Fruit fly (Drosophila melanogaster) whole organism: ENCODE data around the gene CG42634.

Experiments used
- CG8478 ChIP-seq: fragments of >200 bp; optimal IDR thresholded peaks from 2 replicates; lab custom pipeline; 2018; ENCODE audit warnings: inconsistent platforms
- Dll ChIP-seq: fragments of >200 bp; optimal IDR thresholded peaks from 2 replicates; lab custom pipeline; 2017
- EcR ChIP-seq, 2 experiments: fragments of >200 bp; optimal IDR thresholded peaks; 2 replicates each; lab custom pipeline; 2017; ENCODE audit warnings: missing biosample characterization in 2 of 2, missing genetic modification characterization in 2 of 2, missing genetic modification reagents in 2 of 2
- pan ChIP-seq: fragments of >200 bp; optimal IDR thresholded peaks from 2 replicates; lab custom pipeline; 2017
- psq ChIP-seq: fragments of >200 bp; optimal IDR thresholded peaks from 2 replicates; lab custom pipeline; 2017
- usp ChIP-seq: fragments of >200 bp; optimal IDR thresholded peaks from 2 replicates; lab custom pipeline; 2017; ENCODE audit warnings: missing biosample characterization, missing genetic modification characterization, mixed read lengths

CG42634 gene

dm6 chr2L:18003028-18003836, 4.5 kb upstream of the CG42634 start:
- TF ChIP-seq CG8478 (lab: Kevin White, UChicago) (no peak), usp (GFP tag; lab: Kevin White, UChicago) (no peak), pan (lab: Kevin White, UChicago) (no peak), EcR (GFP tag; optimal IDR thresholded peaks at IDR 0.05; lab: Kevin White, UChicago) (peak in 1 of 2 experiments; percentile 43)

dm6 chr2L:18005481-18005880, 2.3 kb upstream of the CG42634 start:
- TF ChIP-seq pan (lab: Kevin White, UChicago) (no peak), Dll (lab: Kevin White, UChicago) (no peak), usp (GFP tag; lab: Kevin White, UChicago) (no peak), psq (lab: Kevin White, UChicago) (no peak), EcR (GFP tag; optimal IDR thresholded peaks at IDR 0.05; lab: Kevin White, UChicago) (no peak), CG8478 (lab: Kevin White, UChicago) (no peak)

- TF ChIP-seq EcR (GFP tag; optimal IDR thresholded peaks at IDR 0.05; lab: Kevin White, UChicago) (no peak), psq (lab: Kevin White, UChicago) (no peak), Dll (lab: Kevin White, UChicago) (no peak), usp (GFP tag; lab: Kevin White, UChicago) (no peak), pan (lab: Kevin White, UChicago) (no peak), CG8478 (lab: Kevin White, UChicago) (no peak)
Observed at dm6 chr2L:18006327-18006726, 1.4 kb upstream of the CG42634 start, which contains the start of gene CG5693. Gene CG5693 (plus strand): TSS chr2L:18006627.

dm6 chr2L:18007060-18007459, 675 bp upstream of the CG42634 start, which contains the start of gene CG42659:
Gene CG42659 (plus strand): TSS chr2L:18007360.
- no peak for TF ChIP-seq CG8478 (lab: Kevin White, UChicago)
- no peak for TF ChIP-seq Dll (lab: Kevin White, UChicago)
- TF ChIP-seq psq (lab: Kevin White, UChicago): no peak
- no peak for TF ChIP-seq pan (lab: Kevin White, UChicago)
- TF ChIP-seq EcR (GFP tag; optimal IDR thresholded peaks at IDR 0.05; lab: Kevin White, UChicago): no peak
- TF ChIP-seq usp (GFP tag; lab: Kevin White, UChicago): no peak

dm6 chr2L:18008653-18009052, 918 bp downstream of the CG42634 start, which contains the start of gene CG31740:
Gene CG31740 (plus strand): TSS chr2L:18008953.
- TF ChIP-seq Dll (lab: Kevin White, UChicago) (no peak), EcR (GFP tag; optimal IDR thresholded peaks at IDR 0.05; lab: Kevin White, UChicago) (no peak), usp (GFP tag; lab: Kevin White, UChicago) (no peak), psq (lab: Kevin White, UChicago) (no peak), pan (lab: Kevin White, UChicago) (no peak), CG8478 (lab: Kevin White, UChicago) (no peak)

dm6 chr2L:18009672-18010071, 1.9 kb downstream of the CG42634 start:
- TF ChIP-seq psq (lab: Kevin White, UChicago) (no peak), EcR (GFP tag; optimal IDR thresholded peaks at IDR 0.05; lab: Kevin White, UChicago) (no peak), CG8478 (lab: Kevin White, UChicago) (no peak), Dll (lab: Kevin White, UChicago) (no peak), pan (lab: Kevin White, UChicago) (no peak), usp (GFP tag; lab: Kevin White, UChicago) (no peak)

dm6 chr2L:18011375-18011774, 3.6 kb downstream of the CG42634 start, which contains the start of gene elfless:
Gene elfless (minus strand): TSS chr2L:18011475.
- no peak for TF ChIP-seq Dll (lab: Kevin White, UChicago)
- no peak for TF ChIP-seq CG8478 (lab: Kevin White, UChicago)
- TF ChIP-seq EcR (GFP tag; optimal IDR thresholded peaks at IDR 0.05; lab: Kevin White, UChicago): no peak
- TF ChIP-seq psq (lab: Kevin White, UChicago): no peak
- TF ChIP-seq pan (lab: Kevin White, UChicago): no peak
- no peak for TF ChIP-seq usp (GFP tag; lab: Kevin White, UChicago)

dm6 chr2L:18012168-18012567, 4.4 kb downstream of the CG42634 start, which contains the start of gene rdo:
Gene rdo (plus strand): TSS chr2L:18012380.
- TF ChIP-seq EcR (GFP tag; optimal IDR thresholded peaks at IDR 0.05; lab: Kevin White, UChicago) (no peak), pan (lab: Kevin White, UChicago) (no peak), usp (GFP tag; lab: Kevin White, UChicago) (no peak), psq (lab: Kevin White, UChicago) (no peak), Dll (lab: Kevin White, UChicago) (no peak), CG8478 (lab: Kevin White, UChicago) (no peak)

- no peak for TF ChIP-seq EcR (GFP tag; optimal IDR thresholded peaks at IDR 0.05; lab: Kevin White, UChicago)
- TF ChIP-seq CG8478 (lab: Kevin White, UChicago): no peak
- no peak for TF ChIP-seq usp (GFP tag; lab: Kevin White, UChicago)
- TF ChIP-seq pan (lab: Kevin White, UChicago): no peak
- no peak for TF ChIP-seq psq (lab: Kevin White, UChicago)
- no peak for TF ChIP-seq Dll (lab: Kevin White, UChicago)
Observed at dm6 chr2L:18032741-18033140, 25.0 kb downstream of the CG42634 start.
